Fruit fly (Drosophila melanogaster): ENCODE measurements around the gene CG45101.

The CG45101 gene

dm6 chr3L:11091943-11092609 lies 27.3 kb downstream of the CG45101 start (continued):
- TF ChIP-seq Xbp1 (GFP tag; optimal IDR thresholded peaks at IDR 0.05) (peak; percentile 51), CG6791 (GFP tag; IDR thresholded peaks at IDR 0.05; ENCODE audit: partially characterized antibody) (peak; percentile 37; the same call in 1 of the 3 replicates), repo (GFP tag; optimal IDR thresholded peaks at IDR 0.05) (peak; percentile 56), lilli (GFP tag; optimal IDR thresholded peaks at IDR 0.05) (peak; percentile 30), CG14860 (GFP tag; IDR thresholded peaks at IDR 0.05; ENCODE audit: partially characterized antibody) (no peak), CG4707 (GFP tag; optimal IDR thresholded peaks at IDR 0.05) (no peak), HLH54F (GFP tag; optimal IDR thresholded peaks at IDR 0.05) (peak; percentile 72), unc-4 (GFP tag; IDR thresholded peaks at IDR 0.05; ENCODE audit: partially characterized antibody) (no peak), CG15479 (GFP tag; optimal IDR thresholded peaks at IDR 0.05) (no peak), ind (GFP tag; optimal IDR thresholded peaks at IDR 0.05) (peak; percentile 44), Hey (tag; optimal IDR thresholded peaks at IDR 0.05) (no peak), CG15601 (tag; optimal IDR thresholded peaks at IDR 0.05) (peak; percentile 19), ERR (GFP tag; optimal IDR thresholded peaks at IDR 0.05) (peak; percentile 64), Gsc (GFP tag; IDR thresholded peaks at IDR 0.05) (no peak), HLH3B (GFP tag; IDR thresholded peaks at IDR 0.05) (no peak), trem (tag; optimal IDR thresholded peaks at IDR 0.05) (peak; percentile 32), CG10321 (GFP tag; IDR thresholded peaks at IDR 0.05) (no peak), toy (GFP tag; IDR thresholded peaks at IDR 0.05) (no peak), chinmo (GFP tag; IDR thresholded peaks at IDR 0.05; ENCODE audit: partially characterized antibody) (peak; percentile 94), CG4820 (GFP tag; optimal IDR thresholded peaks at IDR 0.05) (peak; percentile 39), Scr (GFP tag; IDR thresholded peaks at IDR 0.05; ENCODE audit: partially characterized antibody) (peak; percentile 45; the same call in 1 of the 2 replicates), Awh (GFP tag; IDR thresholded peaks at IDR 0.05) (no peak), CG34376 (GFP tag; optimal IDR thresholded peaks at IDR 0.05) (no peak), dysf (GFP tag; IDR thresholded peaks at IDR 0.05) (no peak), CG8765 (GFP tag; IDR thresholded peaks at IDR 0.05) (no peak), ato (GFP tag; IDR thresholded peaks at IDR 0.05; ENCODE audit: partially characterized antibody) (0 out of 2 replicates have a peak, but pooled peaks have one; percentile 25), luna (GFP tag; optimal IDR thresholded peaks at IDR 0.05) (no peak), Atf6 (GFP tag; IDR thresholded peaks at IDR 0.05) (peak; percentile 41; the same call in 1 of the 2 replicates), Dek (tag; optimal IDR thresholded peaks at IDR 0.05) (peak; percentile 2), CG3995 (GFP tag; optimal IDR thresholded peaks at IDR 0.05) (peak; percentile 28), CG18599 (GFP tag; optimal IDR thresholded peaks at IDR 0.05) (peak; percentile 47), CG9609 (GFP tag; optimal IDR thresholded peaks at IDR 0.05) (peak; percentile 22), Side (GFP tag; optimal IDR thresholded peaks at IDR 0.05) (peak; percentile 76), phol (tag; optimal IDR thresholded peaks at IDR 0.05) (no peak), CG16863 (GFP tag; optimal IDR thresholded peaks at IDR 0.05) (peak; percentile 42), E2f2 (GFP tag; IDR thresholded peaks at IDR 0.05) (peak; percentile 34; the same call in 1 of the 2 replicates), Nf-YB (GFP tag; optimal IDR thresholded peaks at IDR 0.05) (peak; percentile 3), CG6689 (GFP tag; IDR thresholded peaks at IDR 0.05) (no peak), CG10209 (GFP tag; optimal IDR thresholded peaks at IDR 0.05) (peak; percentile 34), sug (tag; optimal IDR thresholded peaks at IDR 0.05) (peak; percentile 11), stc (GFP tag; IDR thresholded peaks at IDR 0.05) (0 out of 2 replicates have a peak, but pooled peaks have one; percentile 9), bcd (GFP tag; optimal IDR thresholded peaks at IDR 0.05) (peak; percentile 43), en (GFP tag; optimal IDR thresholded peaks at IDR 0.05) (peak; percentile 14), CG1024 (GFP tag; IDR thresholded peaks at IDR 0.05) (no peak), Eip74EF (GFP tag; optimal IDR thresholded peaks at IDR 0.05) (no peak), ranshi (GFP tag; IDR thresholded peaks at IDR 0.05) (peak; percentile 13; the same call in 1 of the 2 replicates), CG30403 (GFP tag; optimal IDR thresholded peaks at IDR 0.05) (peak; percentile 53), ken (GFP tag; IDR thresholded peaks at IDR 0.05) (peak; percentile 73), z (GFP tag; IDR thresholded peaks at IDR 0.05) (no peak)

Data from whole organism, embryonic.